Fruit fly (Drosophila melanogaster) whole organism, prepupa: ENCODE measurements around the gene CG15262.

Experiments
- CG10669 ChIP-seq: fragments of 200-800 bp; sonication (Bioruptor generic); optimal IDR thresholded peaks from 3 replicates; lab custom pipeline; 2018; ENCODE audit warnings: missing biosample characterization, mild to moderate bottlenecking, missing genetic modification characterization, moderate library complexity
- CG16779 ChIP-seq: fragments of 200-800 bp; sonication (Bioruptor generic); optimal IDR thresholded peaks from 3 replicates; lab custom pipeline; 2017; ENCODE audit warnings: missing biosample characterization, mild to moderate bottlenecking, missing genetic modification characterization
- CG3919 ChIP-seq: fragments of 200-800 bp; sonication (Bioruptor generic); optimal IDR thresholded peaks from 3 replicates; lab custom pipeline; 2016; ENCODE audit warnings: missing biosample characterization, missing genetic modification characterization
- CG6854 ChIP-seq: fragments of 200-800 bp; sonication (Bioruptor generic); optimal IDR thresholded peaks from 2 replicates; lab custom pipeline; 2017; ENCODE audit warnings: missing biosample characterization, mild to moderate bottlenecking, missing genetic modification characterization
- CG8319 ChIP-seq: fragments of 200-800 bp; sonication (Bioruptor generic); optimal IDR thresholded peaks from 3 replicates; lab custom pipeline; 2016; ENCODE audit warnings: missing biosample characterization, missing genetic modification characterization
- Gug ChIP-seq: fragments of 200-800 bp; sonication (Bioruptor generic); IDR thresholded peaks from 2 replicates; pipeline ENCODE4 v1.3.6; 2022; ENCODE audit warnings: missing biosample characterization, missing genetic modification characterization
- OdsH ChIP-seq: fragments of 200-800 bp; sonication (Bioruptor generic); optimal IDR thresholded peaks from 3 replicates; lab custom pipeline; 2016; ENCODE audit warnings: missing biosample characterization, missing genetic modification characterization
- cyc ChIP-seq: fragments of 200-800 bp; sonication (Bioruptor generic); optimal IDR thresholded peaks from 3 replicates; lab custom pipeline; 2016; ENCODE audit warnings: missing biosample characterization, missing genetic modification characterization
- dac ChIP-seq: fragments of 200-800 bp; sonication (Bioruptor generic); optimal IDR thresholded peaks from 2 replicates; lab custom pipeline; 2017; ENCODE audit warnings: missing biosample characterization, mild to moderate bottlenecking, missing genetic modification characterization
- salr ChIP-seq, 2 experiments: fragments of 200-800 bp; sonication (Bioruptor generic); optimal IDR thresholded peaks; 3 replicates each; lab custom pipeline; 2016 to 2018; ENCODE audit warnings: missing biosample characterization in 2 of 2, missing genetic modification characterization in 2 of 2, mild to moderate bottlenecking in 1 of 2
- ss ChIP-seq, 2 experiments: fragments of 200-800 bp; sonication (Bioruptor generic); optimal IDR thresholded peaks; 2 replicates in 1 of 2; 3 replicates in 1 of 2; lab custom pipeline; 2017 to 2018; ENCODE audit warnings: mild to moderate bottlenecking in 2 of 2, missing biosample characterization in 2 of 2, missing genetic modification characterization in 2 of 2, moderate library complexity in 1 of 2
- svp ChIP-seq: fragments of 200-800 bp; sonication (Bioruptor generic); peaks from one replicate; lab custom pipeline; 2016; ENCODE audit warnings: missing biosample characterization, missing genetic modification characterization

- no peak for TF ChIP-seq salr (GFP tag; optimal IDR thresholded peaks at IDR 0.05; lab: Kevin White, UChicago)
- no peak for TF ChIP-seq cyc
- no peak for TF ChIP-seq CG16779
- no peak for TF ChIP-seq CG10669 (GFP tag; lab: Kevin White, UChicago)
- TF ChIP-seq CG3919 (GFP tag; lab: Kevin White, UChicago): peak; percentile 19
- peak; percentile 20 for TF ChIP-seq OdsH (GFP tag; lab: Kevin White, UChicago)
- no peak for TF ChIP-seq ss (GFP tag; optimal IDR thresholded peaks at IDR 0.05; lab: Kevin White, UChicago)
- no peak for TF ChIP-seq Gug (GFP tag; lab: Robert Waterston, UW)
- peak; percentile 45 for TF ChIP-seq svp
- TF ChIP-seq CG6854 (GFP tag; lab: Kevin White, UChicago): no peak
- TF ChIP-seq dac (GFP tag; lab: Kevin White, UChicago): peak; percentile 28
- no peak for TF ChIP-seq CG8319 (GFP tag; lab: Kevin White, UChicago)
These were observed 45.8 kb downstream of the CG15262 start for dm6 chr2L:15343367-15343893.
